Worm (Caenorhabditis elegans): ENCODE data around the gene F47B7.3.

F47B7.3 gene

DNA sequence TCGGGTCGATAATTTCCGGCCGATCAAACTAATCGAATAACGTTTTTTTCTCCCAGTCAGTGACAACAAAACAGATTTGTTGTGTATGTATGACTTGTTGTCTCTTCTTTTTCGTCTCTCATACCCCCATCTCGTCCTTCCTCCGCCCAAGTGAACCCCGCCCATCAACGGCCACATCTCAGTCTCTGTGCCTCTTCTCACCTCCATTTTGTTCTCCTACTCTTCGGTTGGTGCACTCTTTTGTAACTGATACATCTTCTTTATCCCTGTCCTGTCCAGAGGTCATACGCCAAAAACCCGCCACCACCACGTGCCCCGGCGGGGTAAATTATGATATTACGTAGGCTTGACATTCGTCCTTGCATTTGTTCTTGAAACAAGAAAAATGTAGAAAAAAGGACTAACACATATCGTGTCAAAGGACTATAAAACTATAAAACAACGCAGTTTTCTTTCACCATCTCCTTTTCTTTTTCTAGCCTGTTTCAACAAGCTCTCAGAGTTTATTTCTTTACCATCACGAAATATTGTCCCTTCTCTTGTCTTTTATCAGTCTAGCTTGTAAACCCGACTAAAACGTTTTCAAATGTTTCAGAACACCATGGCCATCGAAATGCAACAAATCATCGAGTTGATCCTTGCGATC is 23.4 kb upstream of the F47B7.3 start, which contains the start of gene pmpl-1:
TSS of gene pmpl-1 (plus strand) at position 596 of the 646 bp plus-strand sequence.
- no peak for TF ChIP-seq nhr-237 (tag; optimal IDR thresholded peaks at IDR 0.05)
- peak; percentile 26 for TF ChIP-seq nfya-1 (tag; optimal IDR thresholded peaks at IDR 0.05; ENCODE audit: insufficient read depth)
- peak; percentile 31 for TF ChIP-seq pha-4 (tag; optimal IDR thresholded peaks at IDR 0.05)
- no peak for TF ChIP-seq ceh-82 (tag; optimal IDR thresholded peaks at IDR 0.05)
- TF ChIP-seq lin-39 (tag; optimal IDR thresholded peaks at IDR 0.05), result peak; percentile 58
- peak; percentile 12 for TF ChIP-seq jun-1 (tag; optimal IDR thresholded peaks at IDR 0.05)
- peak; percentile 57 for TF ChIP-seq mdl-1 (tag; optimal IDR thresholded peaks at IDR 0.05)
- TF ChIP-seq fos-1 (tag; optimal IDR thresholded peaks at IDR 0.05), result no peak
- TF ChIP-seq egl-27 (tag; optimal IDR thresholded peaks at IDR 0.05), result peak; percentile 2
- peak; percentile 58 for TF ChIP-seq nhr-23 (tag; optimal IDR thresholded peaks at IDR 0.05)
- TF ChIP-seq nhr-43 (tag; optimal IDR thresholded peaks at IDR 0.05; ENCODE audit: poor library complexity, severe bottlenecking), result peak; percentile 55
- peak; percentile 57 for TF ChIP-seq ama-1 (optimal IDR thresholded peaks at IDR 0.05)
- no peak for TF ChIP-seq fkh-10 (GFP tag; optimal IDR thresholded peaks at IDR 0.05)
- peak; percentile 36 for TF ChIP-seq lsy-12 (tag; optimal IDR thresholded peaks at IDR 0.05)
- peak; percentile 56 for TF ChIP-seq ceh-28 (tag; optimal IDR thresholded peaks at IDR 0.05)
- peak; percentile 95 for TF ChIP-seq nhr-25 (tag; optimal IDR thresholded peaks at IDR 0.05)

- TF ChIP-seq nhr-43 (tag; optimal IDR thresholded peaks at IDR 0.05; ENCODE audit: poor library complexity, severe bottlenecking) (no peak), ztf-4 (tag; optimal IDR thresholded peaks at IDR 0.05) (no peak), nfya-1 (tag; optimal IDR thresholded peaks at IDR 0.05; ENCODE audit: insufficient read depth) (no peak), elt-2 (tag; optimal IDR thresholded peaks at IDR 0.05) (peak; percentile 34), fos-1 (tag; optimal IDR thresholded peaks at IDR 0.05) (no peak), elt-1 (tag; optimal IDR thresholded peaks at IDR 0.05) (no peak), ceh-82 (tag; optimal IDR thresholded peaks at IDR 0.05) (no peak), pha-4 (tag; optimal IDR thresholded peaks at IDR 0.05) (peak; percentile 53), zag-1 (tag; optimal IDR thresholded peaks at IDR 0.05) (no peak), ama-1 (optimal IDR thresholded peaks at IDR 0.05) (no peak), ztf-11 (tag; optimal IDR thresholded peaks at IDR 0.05) (no peak), nhr-76 (tag; optimal IDR thresholded peaks at IDR 0.05) (no peak)
These were observed 21.1 kb upstream of the F47B7.3 start for ce11 chrX:3785111-3785808.

- TF ChIP-seq lin-39 (tag; optimal IDR thresholded peaks at IDR 0.05), result no peak
- no peak for TF ChIP-seq nhr-25 (tag; optimal IDR thresholded peaks at IDR 0.05)
- TF ChIP-seq elt-1 (tag; optimal IDR thresholded peaks at IDR 0.05), result no peak
- no peak for TF ChIP-seq nhr-43 (tag; optimal IDR thresholded peaks at IDR 0.05; ENCODE audit: poor library complexity, severe bottlenecking)
- TF ChIP-seq nhr-23 (tag; optimal IDR thresholded peaks at IDR 0.05), result no peak
- TF ChIP-seq ztf-4 (tag; optimal IDR thresholded peaks at IDR 0.05), result no peak
- no peak for TF ChIP-seq elt-3 (tag; optimal IDR thresholded peaks at IDR 0.05)
- TF ChIP-seq ceh-9 (tag; optimal IDR thresholded peaks at IDR 0.05), result no peak
- TF ChIP-seq fos-1 (tag; optimal IDR thresholded peaks at IDR 0.05), result no peak
- TF ChIP-seq nhr-28 (tag; optimal IDR thresholded peaks at IDR 0.05), result no peak
- no peak for TF ChIP-seq nhr-237 (tag; optimal IDR thresholded peaks at IDR 0.05)
- no peak for TF ChIP-seq nhr-67 (tag; optimal IDR thresholded peaks at IDR 0.05)
- TF ChIP-seq unc-62 (GFP tag; optimal IDR thresholded peaks at IDR 0.05), result no peak
These were observed 19.5 kb upstream of the F47B7.3 start for ce11 chrX:3783659-3784058.

DNA sequence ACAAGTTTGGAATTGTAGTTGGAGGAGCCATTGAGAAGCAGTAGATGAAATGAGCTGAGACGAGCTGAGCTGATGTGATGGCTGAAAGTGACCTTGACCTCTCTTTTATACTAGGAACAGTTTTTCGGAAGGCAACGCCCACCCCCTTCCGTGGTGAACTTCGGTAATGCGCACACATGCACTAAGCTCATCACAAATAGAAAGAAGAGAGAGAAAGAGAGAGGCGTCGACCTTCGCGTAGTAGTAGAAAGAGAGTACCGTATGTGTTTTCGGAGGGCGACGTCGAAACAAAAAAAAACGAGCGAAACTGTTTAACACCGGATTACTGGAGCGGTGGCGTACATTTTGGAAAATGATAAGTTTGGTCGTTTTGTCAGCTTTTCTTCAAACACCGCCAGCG is 16.8 kb upstream of the F47B7.3 start, which contains the start of gene marg-1:
TSS of gene marg-1 (minus strand) at position 101 of the 400 bp plus-strand sequence.
- TF ChIP-seq unc-39 (tag; optimal IDR thresholded peaks at IDR 0.05), result no peak
- TF ChIP-seq pha-4 (tag; optimal IDR thresholded peaks at IDR 0.05), result peak; percentile 11

DNA sequence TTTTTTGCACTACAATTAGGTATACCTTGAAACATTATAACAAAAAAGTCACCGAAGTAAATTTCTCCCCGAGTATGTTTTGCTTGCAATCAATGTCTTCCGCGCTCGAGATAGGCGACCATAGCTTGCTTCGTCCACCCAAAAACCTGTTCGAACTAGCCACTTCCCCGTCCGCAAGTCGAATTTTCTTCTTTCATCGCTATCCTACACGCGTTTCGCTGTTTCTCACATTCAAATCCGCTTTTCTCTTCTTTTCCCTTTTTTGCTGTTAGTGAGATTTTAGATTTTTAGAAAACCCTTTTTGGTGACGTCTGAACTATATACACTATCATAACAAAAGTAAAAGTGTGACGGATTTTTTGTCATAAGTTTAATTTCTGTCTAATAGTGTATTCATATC is 9.0 kb upstream of the F47B7.3 start:
- TF ChIP-seq ceh-82 (tag; optimal IDR thresholded peaks at IDR 0.05), result no peak
- TF ChIP-seq pha-4 (tag; optimal IDR thresholded peaks at IDR 0.05), result no peak
- TF ChIP-seq nhr-23 (tag; optimal IDR thresholded peaks at IDR 0.05), result peak; percentile 42
- TF ChIP-seq mdl-1 (tag; optimal IDR thresholded peaks at IDR 0.05), result no peak
- TF ChIP-seq egl-27 (tag; optimal IDR thresholded peaks at IDR 0.05), result no peak

DNA sequence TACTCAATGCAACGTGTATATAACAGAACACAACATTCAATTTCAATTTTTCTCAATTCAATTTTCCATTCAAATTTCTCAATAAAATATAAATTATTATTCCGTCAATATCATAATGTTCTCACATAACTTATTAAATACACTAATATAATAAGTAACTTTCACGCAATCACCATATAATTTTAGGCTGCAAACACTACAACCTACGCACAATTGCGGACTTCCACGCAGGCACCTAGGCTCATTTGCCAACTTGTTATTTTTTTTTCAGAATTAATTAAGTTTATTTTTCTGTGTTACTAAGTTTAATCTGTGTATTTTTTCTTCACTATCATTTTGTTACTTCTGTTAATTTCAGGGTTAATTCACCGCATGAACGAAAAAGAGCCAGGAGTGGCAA is 8.2 kb upstream of the F47B7.3 start, which contains the start of gene F47B7.2:
TSS of gene F47B7.2 (plus strand) at position 358 of the 400 bp plus-strand sequence.
- TF ChIP-seq nhr-12 (tag; optimal IDR thresholded peaks at IDR 0.05) (no peak), pha-4 (tag; optimal IDR thresholded peaks at IDR 0.05) (peak; percentile 53), ZK546.5 (tag; optimal IDR thresholded peaks at IDR 0.05) (no peak), elt-2 (tag; optimal IDR thresholded peaks at IDR 0.05) (peak; percentile 24), unc-62 (GFP tag; optimal IDR thresholded peaks at IDR 0.05) (no peak), jun-1 (tag; optimal IDR thresholded peaks at IDR 0.05) (no peak), nhr-25 (tag; optimal IDR thresholded peaks at IDR 0.05) (no peak), nhr-23 (tag; optimal IDR thresholded peaks at IDR 0.05) (peak; percentile 6), skn-1 (tag; optimal IDR thresholded peaks at IDR 0.05) (no peak), lin-15B (tag; optimal IDR thresholded peaks at IDR 0.05) (no peak), fkh-2 (tag; optimal IDR thresholded peaks at IDR 0.05) (no peak), egl-5 (tag; optimal IDR thresholded peaks at IDR 0.05) (no peak), eor-1 (tag; optimal IDR thresholded peaks at IDR 0.05) (no peak)

Data from whole organism, L3 larva.